Fruit fly (Drosophila melanogaster): ENCODE results near the gene CG43342.
A peak's percentile ranks its signal among the peaks of the same experiment; 100 is the strongest.

Gene CG43342

DNA sequence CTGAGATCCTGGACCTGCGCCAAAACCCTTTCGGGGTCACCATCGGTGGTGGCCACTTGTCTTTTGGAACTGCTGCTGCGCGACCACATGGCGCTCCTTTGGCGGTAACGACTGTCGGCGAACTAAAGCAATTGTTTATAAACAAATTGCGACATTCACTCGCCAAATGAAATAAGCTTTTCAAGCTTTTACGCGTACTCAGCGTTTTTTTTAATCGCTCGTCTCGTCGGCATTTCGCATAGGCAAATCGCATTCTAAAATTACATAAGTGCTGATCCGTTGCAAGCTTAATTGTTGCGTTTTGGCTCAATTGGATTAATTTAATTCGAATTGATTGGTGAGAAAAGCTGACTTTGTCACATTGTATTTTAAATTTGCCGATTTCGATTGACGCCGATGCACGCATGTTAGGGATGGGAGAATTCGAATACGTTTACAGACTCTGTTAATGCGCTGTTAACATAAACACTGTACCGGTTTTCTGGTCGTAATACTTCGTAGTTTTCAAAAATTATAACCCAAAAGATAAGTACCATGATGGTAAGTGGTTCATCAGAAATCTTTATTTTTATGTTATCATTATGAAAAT lies 43.6 kb downstream of the CG43342 start, which contains the start of gene pinta (continued):
- TF ChIP-seq NC2α (GFP tag; optimal IDR thresholded peaks at IDR 0.05) (no peak), otp (GFP tag; IDR thresholded peaks at IDR 0.05) (0 out of 3 replicates have a peak, but pooled peaks have one; percentile 2), CG11398 (GFP tag; optimal IDR thresholded peaks at IDR 0.05) (no peak), CG9437 (GFP tag; optimal IDR thresholded peaks at IDR 0.05) (peak; percentile 91), vfl (GFP tag; optimal IDR thresholded peaks at IDR 0.05) (no peak), Antp (GFP tag; optimal IDR thresholded peaks at IDR 0.05) (no peak), Rx (GFP tag; IDR thresholded peaks at IDR 0.05) (no peak), dysf (GFP tag; IDR thresholded peaks at IDR 0.05) (no peak), al (GFP tag; IDR thresholded peaks at IDR 0.05) (no peak), ara (GFP tag; IDR thresholded peaks at IDR 0.05) (no peak), CG12155 (GFP tag; optimal IDR thresholded peaks at IDR 0.05) (peak; percentile 91), so (GFP tag; IDR thresholded peaks at IDR 0.05) (no peak), CG13624 (GFP tag; optimal IDR thresholded peaks at IDR 0.05) (no peak), CG11085 (GFP tag; IDR thresholded peaks at IDR 0.05) (no peak), CG12071 (GFP tag; optimal IDR thresholded peaks at IDR 0.05) (no peak), CG10209 (GFP tag; optimal IDR thresholded peaks at IDR 0.05) (no peak), Gsc (GFP tag; IDR thresholded peaks at IDR 0.05) (no peak), aop (GFP tag; IDR thresholded peaks at IDR 0.05) (no peak), D19A (tag; optimal IDR thresholded peaks at IDR 0.05) (no peak), Myb (GFP tag; optimal IDR thresholded peaks at IDR 0.05) (peak; percentile 44), CG12104 (GFP tag; optimal IDR thresholded peaks at IDR 0.05) (no peak), Dll (GFP tag; IDR thresholded peaks at IDR 0.05; ENCODE audit: partially characterized antibody) (0 out of 4 replicates have a peak, but pooled peaks have one; percentile 29), CG11504 (tag; optimal IDR thresholded peaks at IDR 0.05) (peak; percentile 93), Scr (GFP tag; IDR thresholded peaks at IDR 0.05; ENCODE audit: partially characterized antibody) (peak; percentile 31; the same call in 1 of the 2 replicates)
